Worm (Caenorhabditis elegans) whole organism, L4 larva: ENCODE data around the gene F30B5.11.

Experiments used
- T20F7.1 ChIP-seq: fragments of 200-800 bp; sonication (Bioruptor generic); optimal IDR thresholded peaks from 2 replicates; lab custom pipeline; 2018; ENCODE audit warnings: mild to moderate bottlenecking, missing genetic modification characterization, missing compliant biosample characterization
- Y105C5A.15 ChIP-seq: fragments of 200-800 bp; sonication (Bioruptor generic); IDR thresholded peaks from 2 replicates; pipeline ENCODE4 v1.3.6; 2022; ENCODE audit warnings: missing genetic modification characterization, missing compliant biosample characterization
- ZK546.5 ChIP-seq, 2 experiments: sonication (generic microtip); optimal IDR thresholded peaks; 2 replicates each; lab custom pipeline; 2017; ENCODE audit warnings: missing biosample characterization in 2 of 2, missing genetic modification characterization in 2 of 2
- ama-1 ChIP-seq: fragments of 150-350 bp; optimal IDR thresholded peaks from 2 replicates; lab custom pipeline; 2014; ENCODE audit warnings: inconsistent platforms, mixed read lengths
- egl-43 ChIP-seq: fragments of 200-800 bp; sonication (Bioruptor generic); IDR thresholded peaks from 2 replicates; pipeline ENCODE4 v1.3.6; 2022; ENCODE audit warnings: missing genetic modification reagents, missing genetic modification characterization, missing compliant biosample characterization
- nhr-237 ChIP-seq: sonication (generic microtip); optimal IDR thresholded peaks from 2 replicates; lab custom pipeline; 2017; ENCODE audit warnings: missing biosample characterization, missing genetic modification characterization
- nhr-77 ChIP-seq: fragments of 150-350 bp; optimal IDR thresholded peaks from 2 replicates; lab custom pipeline; 2014; ENCODE audit warnings: missing biosample characterization, missing genetic modification characterization
- pha-4 ChIP-seq, 2 experiments: fragments of 150-350 bp in 1 of 2; fragments of 200-800 bp in 1 of 2; sonication (Bioruptor generic) in 1 of 2; IDR thresholded peaks in 1 of 2; optimal IDR thresholded peaks in 1 of 2; 2 replicates each; pipeline versions ENCODE4 v1.3.6 to Lab custom; 2014 to 2022; ENCODE audit warnings: missing genetic modification characterization in 2 of 2, missing genetic modification reagents in 2 of 2, missing biosample characterization in 1 of 2, missing compliant biosample characterization in 1 of 2

DNA sequence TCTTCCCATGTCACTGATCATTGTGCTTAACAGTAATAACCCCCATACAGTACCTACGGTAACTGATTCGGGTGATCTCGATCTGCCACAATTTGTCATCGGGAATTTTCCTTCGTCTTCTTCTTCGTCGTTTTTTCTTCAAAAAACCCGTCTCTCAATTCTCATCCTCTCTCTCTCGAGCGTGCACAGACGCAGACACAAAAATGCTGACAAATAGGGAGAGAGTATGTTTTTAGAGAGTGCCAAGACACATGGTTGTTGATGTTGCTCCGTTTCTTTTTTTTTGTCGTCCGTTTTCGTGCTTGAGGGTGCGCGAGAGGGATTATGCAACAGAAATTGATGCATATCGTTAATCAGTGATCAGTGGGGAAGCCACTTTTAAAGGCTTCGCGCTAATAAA, 4.5 kb downstream of the F30B5.11 start:
- TF ChIP-seq Y105C5A.15 = no peak
- TF ChIP-seq ZK546.5 (tag; optimal IDR thresholded peaks at IDR 0.05; lab: Kevin White, UChicago) = no peak
- no peak for TF ChIP-seq T20F7.1 (GFP tag; lab: Kevin White, UChicago)
- TF ChIP-seq nhr-237 = no peak
- no peak for TF ChIP-seq egl-43 (GFP tag; lab: Robert Waterston, UW)
- TF ChIP-seq nhr-77 (tag; lab: Kevin White, UChicago) = no peak
- no peak for TF ChIP-seq ama-1 (lab: Kevin White, UChicago)
- TF ChIP-seq pha-4 (GFP tag; IDR thresholded peaks at IDR 0.05; lab: Robert Waterston, UW) = no peak
- TF ChIP-seq pha-4 (tag; optimal IDR thresholded peaks at IDR 0.05; lab: Kevin White, UChicago) = peak; percentile 88
